Worm (Caenorhabditis elegans) whole organism, L3 larva: ENCODE results near the gene dph-7.

Source experiments
- ZK546.5 ChIP-seq: sonication (generic microtip); optimal IDR thresholded peaks from 2 replicates; lab custom pipeline; 2017; ENCODE audit warnings: missing biosample characterization, missing genetic modification characterization
- ceh-9 ChIP-seq: sonication (generic microtip); optimal IDR thresholded peaks from 2 replicates; lab custom pipeline; 2018; ENCODE audit warnings: missing biosample characterization, missing genetic modification characterization
- daf-12 ChIP-seq: fragments of 150-350 bp; optimal IDR thresholded peaks from 2 replicates; lab custom pipeline; 2014; ENCODE audit warnings: missing biosample characterization, missing genetic modification reagents, missing genetic modification characterization
- elt-1 ChIP-seq: fragments of 150-350 bp; optimal IDR thresholded peaks from 2 replicates; lab custom pipeline; 2014; ENCODE audit warnings: missing biosample characterization, missing genetic modification characterization
- elt-2 ChIP-seq: sonication (generic microtip); optimal IDR thresholded peaks from 2 replicates; lab custom pipeline; 2016; ENCODE audit warnings: missing genetic modification reagents, mild to moderate bottlenecking, missing genetic modification characterization, missing compliant biosample characterization
- jun-1 ChIP-seq: fragments of 150-350 bp; optimal IDR thresholded peaks from 2 replicates; lab custom pipeline; 2014; ENCODE audit warnings: missing biosample characterization, missing genetic modification reagents, missing genetic modification characterization
- lin-15B ChIP-seq: fragments of 150-350 bp; optimal IDR thresholded peaks from 2 replicates; lab custom pipeline; 2014; ENCODE audit warnings: missing biosample characterization, missing genetic modification characterization
- nhr-23 ChIP-seq: fragments of 150-350 bp; optimal IDR thresholded peaks from 2 replicates; lab custom pipeline; 2014; ENCODE audit warnings: missing biosample characterization, missing genetic modification reagents, missing genetic modification characterization
- nhr-43 ChIP-seq: sonication (generic microtip); optimal IDR thresholded peaks from 2 replicates; lab custom pipeline; 2016; ENCODE audit warnings: mild to moderate bottlenecking, missing genetic modification characterization, missing compliant biosample characterization; ENCODE audit not compliant: poor library complexity, severe bottlenecking
- zag-1 ChIP-seq: fragments of 150-350 bp; optimal IDR thresholded peaks from 2 replicates; lab custom pipeline; 2014; ENCODE audit warnings: missing biosample characterization, missing genetic modification characterization
- ztf-11 ChIP-seq: fragments of 150-350 bp; optimal IDR thresholded peaks from 2 replicates; lab custom pipeline; 2014; ENCODE audit warnings: missing biosample characterization, missing genetic modification characterization

DNA sequence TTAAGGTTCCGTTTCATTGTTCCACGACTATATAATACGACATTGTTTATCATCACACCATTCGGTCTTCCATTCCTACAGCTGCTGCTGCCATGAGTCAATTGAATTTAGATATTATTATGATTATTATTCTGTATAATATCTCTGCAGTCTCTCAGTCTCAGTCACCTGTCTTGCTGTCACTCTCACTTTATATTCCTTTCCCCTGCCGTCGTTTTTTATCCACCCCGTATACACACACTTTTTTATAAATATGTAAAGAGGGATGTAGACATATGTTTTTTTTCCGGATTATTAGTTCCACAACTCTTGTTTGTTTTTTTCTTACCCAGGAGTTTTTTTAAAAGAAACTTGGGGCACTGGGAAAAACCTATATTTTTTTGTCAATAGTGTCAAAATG is 42.7 kb upstream of the dph-7 start:
- TF ChIP-seq ztf-11 (tag; lab: Kevin White, UChicago) (no peak), jun-1 (no peak), lin-15B (tag; lab: Kevin White, UChicago) (no peak), ceh-9 (tag; lab: Kevin White, UChicago) (no peak), nhr-43 (tag; lab: Kevin White, UChicago) (no peak), ZK546.5 (no peak), daf-12 (tag; lab: Kevin White, UChicago) (no peak), elt-1 (no peak), zag-1 (tag; lab: Kevin White, UChicago) (no peak), nhr-23 (tag; lab: Kevin White, UChicago) (no peak), elt-2 (tag; lab: Kevin White, UChicago) (no peak)
